Worm (Caenorhabditis elegans) whole organism, young adult: ENCODE results near the gene Y48A6B.14.

Experiments used
- B0336.3 ChIP-seq: fragments of 200-800 bp; sonication (Bioruptor generic); IDR thresholded peaks from 2 replicates; pipeline ENCODE4 v1.3.6; 2022; ENCODE audit warnings: missing genetic modification characterization, missing compliant biosample characterization
- F33H1.4 ChIP-seq: fragments of 200-800 bp; sonication (Bioruptor generic); IDR thresholded peaks from 2 replicates; pipeline ENCODE4 v1.3.6; 2022; ENCODE audit warnings: missing genetic modification reagents, missing genetic modification characterization, missing compliant biosample characterization
- F39B2.1 ChIP-seq: fragments of 200-800 bp; sonication (Bioruptor generic); IDR thresholded peaks from 2 replicates; pipeline ENCODE4 v1.3.6; 2022; ENCODE audit warnings: missing genetic modification reagents, missing genetic modification characterization, missing compliant biosample characterization
- F52B5.7 ChIP-seq: sonication (generic microtip); optimal IDR thresholded peaks from 2 replicates; lab custom pipeline; 2016; ENCODE audit warnings: mild to moderate bottlenecking, missing genetic modification characterization, missing compliant biosample characterization
- F57A8.1 ChIP-seq: fragments of 200-800 bp; sonication (Bioruptor generic); optimal IDR thresholded peaks from 2 replicates; lab custom pipeline; 2018; ENCODE audit warnings: mild to moderate bottlenecking, missing genetic modification characterization, moderate library complexity, missing compliant biosample characterization
- Y79H2A.3 ChIP-seq: fragments of 200-800 bp; sonication (Bioruptor generic); conservative IDR thresholded peaks from 2 replicates; pipeline ENCODE4 v1.3.6; 2022; ENCODE audit warnings: missing genetic modification reagents, missing genetic modification characterization, missing compliant biosample characterization
- Y95B8A.8 ChIP-seq: fragments of 200-800 bp; sonication (Bioruptor generic); IDR thresholded peaks from 2 replicates; pipeline ENCODE4 v1.3.6; 2022; ENCODE audit warnings: missing genetic modification reagents, missing genetic modification characterization, missing compliant biosample characterization
- akir-1 ChIP-seq: fragments of 200-800 bp; sonication (Bioruptor generic); optimal IDR thresholded peaks from 2 replicates; lab custom pipeline; 2018; ENCODE audit warnings: mild to moderate bottlenecking, missing genetic modification characterization, moderate library complexity, missing compliant biosample characterization
- aptf-2 ChIP-seq: fragments of 200-800 bp; sonication (Bioruptor generic); conservative IDR thresholded peaks from 2 replicates; pipeline ENCODE4 v1.3.6; 2022; ENCODE audit warnings: missing genetic modification reagents, missing genetic modification characterization, missing compliant biosample characterization
- atf-7 ChIP-seq: sonication (generic microtip); optimal IDR thresholded peaks from 2 replicates; lab custom pipeline; 2017; ENCODE audit warnings: mild to moderate bottlenecking, missing genetic modification characterization, missing compliant biosample characterization
- athp-1 ChIP-seq: sonication (generic microtip); optimal IDR thresholded peaks from 2 replicates; lab custom pipeline; 2017; ENCODE audit warnings: mild to moderate bottlenecking, missing genetic modification characterization, missing compliant biosample characterization
- bed-2 ChIP-seq: fragments of 200-800 bp; sonication (Bioruptor generic); IDR thresholded peaks from 2 replicates; pipeline ENCODE4 v1.3.6; 2022; ENCODE audit warnings: missing genetic modification reagents, missing genetic modification characterization, missing compliant biosample characterization
- ccch-3 ChIP-seq: fragments of 200-800 bp; sonication (Bioruptor generic); optimal IDR thresholded peaks from 2 replicates; lab custom pipeline; 2018; ENCODE audit warnings: mild to moderate bottlenecking, missing genetic modification characterization, missing compliant biosample characterization
- ceh-100 ChIP-seq: fragments of 200-800 bp; sonication (Bioruptor generic); IDR thresholded peaks from 2 replicates; pipeline ENCODE4 v1.3.6; 2022; ENCODE audit warnings: missing genetic modification reagents, missing genetic modification characterization, missing compliant biosample characterization
- ceh-40 ChIP-seq: fragments of 200-800 bp; sonication (Bioruptor generic); IDR thresholded peaks from 2 replicates; pipeline ENCODE4 v1.3.6; 2022; ENCODE audit warnings: missing genetic modification characterization, missing compliant biosample characterization
- egrh-3 ChIP-seq: fragments of 200-800 bp; sonication (Bioruptor generic); IDR thresholded peaks from 2 replicates; pipeline ENCODE4 v1.3.6; 2022; ENCODE audit warnings: missing genetic modification reagents, missing genetic modification characterization, missing compliant biosample characterization
- ekl-4 ChIP-seq: fragments of 200-800 bp; sonication (Bioruptor generic); IDR thresholded peaks from 2 replicates; pipeline ENCODE4 v1.3.6; 2022; ENCODE audit warnings: missing genetic modification reagents, missing genetic modification characterization, missing compliant biosample characterization
- gei-17 ChIP-seq: fragments of 200-800 bp; sonication (Bioruptor generic); optimal IDR thresholded peaks from 2 replicates; lab custom pipeline; 2018; ENCODE audit warnings: mild to moderate bottlenecking, missing genetic modification characterization, missing compliant biosample characterization
- hrde-1 ChIP-seq: sonication (generic microtip); optimal IDR thresholded peaks from 2 replicates; lab custom pipeline; 2016; ENCODE audit warnings: missing genetic modification characterization, mild to moderate bottlenecking, missing compliant biosample characterization, moderate library complexity, missing genotype, missing genetic modification reagents, borderline replicate concordance
- lin-35 ChIP-seq, 3 experiments: fragments of 150-350 bp in 2 of 3; sonication (generic microtip) in 1 of 3; optimal IDR thresholded peaks; 2 replicates each; lab custom pipeline; 2014 to 2018; ENCODE audit warnings: missing biosample characterization in 3 of 3, missing genetic modification characterization in 3 of 3, missing genetic modification reagents in 3 of 3
- lin-40 ChIP-seq: sonication (generic microtip); optimal IDR thresholded peaks from 2 replicates; lab custom pipeline; 2016; ENCODE audit warnings: missing genetic modification characterization, mild to moderate bottlenecking, missing compliant biosample characterization, missing genotype, missing genetic modification reagents
- lin-54 ChIP-seq: fragments of 200-800 bp; sonication (Bioruptor generic); optimal IDR thresholded peaks from 2 replicates; lab custom pipeline; 2018; ENCODE audit warnings: mild to moderate bottlenecking, missing genetic modification characterization, missing compliant biosample characterization
- lir-1 ChIP-seq: fragments of 200-800 bp; sonication (Bioruptor generic); conservative IDR thresholded peaks from 2 replicates; pipeline ENCODE4 v1.3.6; 2022; ENCODE audit warnings: missing genetic modification reagents, missing genetic modification characterization, missing compliant biosample characterization
- lsy-27 ChIP-seq: sonication (generic microtip); optimal IDR thresholded peaks from 2 replicates; lab custom pipeline; 2017; ENCODE audit warnings: missing genetic modification characterization, mild to moderate bottlenecking, missing compliant biosample characterization, antibody characterized with exemption, missing genotype, borderline replicate concordance; ENCODE audit not compliant: insufficient read depth
- madf-10 ChIP-seq: sonication (generic microtip); optimal IDR thresholded peaks from 2 replicates; lab custom pipeline; 2016; ENCODE audit warnings: mild to moderate bottlenecking, missing genetic modification characterization, missing compliant biosample characterization
- madf-6 ChIP-seq: fragments of 200-800 bp; sonication (Bioruptor generic); IDR thresholded peaks from 2 replicates; pipeline ENCODE4 v1.3.6; 2022; ENCODE audit warnings: missing genetic modification reagents, missing genetic modification characterization, missing compliant biosample characterization
- mes-4 ChIP-seq: sonication (generic microtip); optimal IDR thresholded peaks from 2 replicates; lab custom pipeline; 2016; ENCODE audit warnings: missing genotype, missing genetic modification characterization, missing compliant biosample characterization
- nhr-179 ChIP-seq: sonication (generic microtip); optimal IDR thresholded peaks from 2 replicates; lab custom pipeline; 2016; ENCODE audit warnings: mild to moderate bottlenecking, missing genetic modification characterization, missing compliant biosample characterization
- nhr-90 ChIP-seq: sonication (generic microtip); optimal IDR thresholded peaks from 2 replicates; lab custom pipeline; 2016; ENCODE audit warnings: missing genotype, mild to moderate bottlenecking, missing genetic modification characterization, missing compliant biosample characterization
- pbrm-1 ChIP-seq: fragments of 200-800 bp; sonication (Bioruptor generic); IDR thresholded peaks from 2 replicates; pipeline ENCODE4 v1.3.6; 2022; ENCODE audit warnings: missing genetic modification reagents, missing genetic modification characterization, missing compliant biosample characterization
- repo-1 ChIP-seq: sonication (generic microtip); optimal IDR thresholded peaks from 2 replicates; lab custom pipeline; 2017; ENCODE audit warnings: mild to moderate bottlenecking, missing genetic modification characterization, missing compliant biosample characterization
- rpc-1 ChIP-seq, 2 experiments: fragments of 150-350 bp in 1 of 2; sonication (generic microtip) in 1 of 2; optimal IDR thresholded peaks; 2 replicates each; lab custom pipeline; 2014 to 2018; ENCODE audit warnings: missing biosample characterization in 1 of 2, missing genetic modification characterization in 1 of 2, missing genetic modification reagents in 1 of 2, missing genotype in 1 of 2
- snpc-4 ChIP-seq, 5 experiments: fragments of 150-350 bp in 1 of 5; sonication (generic microtip) in 4 of 5; optimal IDR thresholded peaks; 2 replicates each; lab custom pipeline; 2014 to 2018; ENCODE audit warnings: missing genetic modification characterization in 5 of 5, missing biosample characterization in 3 of 5, antibody characterized with exemption in 2 of 5, mild to moderate bottlenecking in 2 of 5, missing compliant biosample characterization in 2 of 5, missing genotype in 2 of 5, moderate library complexity in 2 of 5, missing genetic modification reagents in 1 of 5
- sptf-2 ChIP-seq: fragments of 200-800 bp; sonication (Bioruptor generic); optimal IDR thresholded peaks from 2 replicates; lab custom pipeline; 2018; ENCODE audit warnings: mild to moderate bottlenecking, missing genetic modification characterization, missing compliant biosample characterization
- unc-130 ChIP-seq: sonication (generic microtip); optimal IDR thresholded peaks from 2 replicates; lab custom pipeline; 2016; ENCODE audit warnings: missing genetic modification reagents, missing genetic modification characterization, missing compliant biosample characterization
- unc-62 ChIP-seq: fragments of 150-350 bp; optimal IDR thresholded peaks from 2 replicates; lab custom pipeline; 2014; ENCODE audit warnings: missing biosample characterization, missing genetic modification reagents, missing genetic modification characterization
- xnd-1 ChIP-seq: sonication (generic microtip); optimal IDR thresholded peaks from 2 replicates; lab custom pipeline; 2016; ENCODE audit warnings: missing genotype, missing genetic modification reagents, missing genetic modification characterization, missing compliant biosample characterization
- zfh-2 ChIP-seq: fragments of 200-800 bp; sonication (Bioruptor generic); conservative IDR thresholded peaks from 2 replicates; pipeline ENCODE4 v1.3.6; 2022; ENCODE audit warnings: missing genetic modification reagents, missing genetic modification characterization, missing compliant biosample characterization

The Y48A6B.14 gene

ce11 chrIII:11012264-11012663 lies 19.1 kb upstream of the Y48A6B.14 start, which contains the start of gene kvs-4:
TSS of gene kvs-4 (plus strand) at chrIII:11012564.
- TF ChIP-seq lin-40 (tag; lab: Kevin White, UChicago), result no peak
- TF ChIP-seq unc-130, result no peak
- TF ChIP-seq B0336.3, result no peak
- TF ChIP-seq sptf-2 (GFP tag; lab: Kevin White, UChicago), result no peak
- no peak for TF ChIP-seq lsy-27
- TF ChIP-seq madf-10, result no peak

ce11 chrIII:11022278-11022677 lies 9.1 kb upstream of the Y48A6B.14 start:
- TF ChIP-seq atf-7 (tag; lab: Kevin White, UChicago) (no peak), gei-17 (GFP tag; lab: Kevin White, UChicago) (no peak), lsy-27 (no peak), madf-6 (GFP tag; lab: Robert Waterston, UW) (no peak), aptf-2 (GFP tag; lab: Robert Waterston, UW) (no peak), bed-2 (GFP tag; lab: Robert Waterston, UW) (no peak), B0336.3 (no peak), pbrm-1 (no peak), repo-1 (tag; lab: Kevin White, UChicago) (no peak), unc-62 (no peak), nhr-90 (tag; lab: Kevin White, UChicago) (no peak), zfh-2 (GFP tag; lab: Robert Waterston, UW) (no peak), lir-1 (GFP tag; lab: Robert Waterston, UW) (no peak), lin-35 (GFP tag; optimal IDR thresholded peaks at IDR 0.05; lab: Kevin White, UChicago) (no peak), mes-4 (no peak), Y79H2A.3 (GFP tag; lab: Robert Waterston, UW) (no peak)

- no peak for TF ChIP-seq rpc-1 (optimal IDR thresholded peaks at IDR 0.05; lab: Kevin White, UChicago)
- no peak for TF ChIP-seq rpc-1 (tag; optimal IDR thresholded peaks at IDR 0.05; lab: Kevin White, UChicago)
- no peak for TF ChIP-seq ceh-100 (GFP tag; lab: Robert Waterston, UW)
- TF ChIP-seq nhr-179, result no peak
- no peak for TF ChIP-seq F39B2.1
- TF ChIP-seq ekl-4 (GFP tag; lab: Robert Waterston, UW), result no peak
- no peak for TF ChIP-seq Y79H2A.3 (GFP tag; lab: Robert Waterston, UW)
- TF ChIP-seq F33H1.4 (GFP tag; lab: Robert Waterston, UW), result no peak
- TF ChIP-seq egrh-3 (GFP tag; lab: Robert Waterston, UW), result no peak
- no peak for TF ChIP-seq athp-1 (tag; lab: Kevin White, UChicago)
- TF ChIP-seq hrde-1 (tag; lab: Kevin White, UChicago), result no peak
- TF ChIP-seq Y95B8A.8, result no peak
- no peak for TF ChIP-seq ceh-40 (GFP tag; lab: Robert Waterston, UW)
- TF ChIP-seq F57A8.1 (GFP tag; lab: Kevin White, UChicago), result no peak
- no peak for TF ChIP-seq lin-54 (GFP tag; lab: Kevin White, UChicago)
- no peak for TF ChIP-seq bed-2 (GFP tag; lab: Robert Waterston, UW)
- TF ChIP-seq akir-1 (GFP tag; lab: Kevin White, UChicago), result no peak
- TF ChIP-seq snpc-4 (GFP tag; optimal IDR thresholded peaks at IDR 0.05; lab: Kevin White, UChicago), result no peak
- TF ChIP-seq snpc-4 (tag; optimal IDR thresholded peaks at IDR 0.05; lab: Kevin White, UChicago), result no peak
- TF ChIP-seq ccch-3 (GFP tag; lab: Kevin White, UChicago), result no peak
- TF ChIP-seq xnd-1 (tag; lab: Kevin White, UChicago), result no peak
- no peak for TF ChIP-seq F52B5.7
Observed at ce11 chrIII:11025138-11025537, 6.3 kb upstream of the Y48A6B.14 start.
